Worm (Caenorhabditis elegans): ENCODE results near the gene vab-15.

Gene vab-15

ce11 chrX:9883837-9884324, 36.8 kb downstream of the vab-15 start, which contains the start of gene mrp-4:
Gene mrp-4, plus strand, starts transcription at chrX:9884274.
- no peak for TF ChIP-seq nhr-11 (tag; optimal IDR thresholded peaks at IDR 0.05)
- TF ChIP-seq R02D3.7 (tag; optimal IDR thresholded peaks at IDR 0.05), result no peak
- no peak for TF ChIP-seq ceh-16 (tag; optimal IDR thresholded peaks at IDR 0.05)
- TF ChIP-seq ztf-4 (tag; optimal IDR thresholded peaks at IDR 0.05), result no peak
- TF ChIP-seq sea-2 (GFP tag; optimal IDR thresholded peaks at IDR 0.05), result no peak
- TF ChIP-seq nhr-77 (tag; optimal IDR thresholded peaks at IDR 0.05), result no peak
- no peak for TF ChIP-seq nhr-76 (tag; optimal IDR thresholded peaks at IDR 0.05)
- TF ChIP-seq pha-4 (tag; optimal IDR thresholded peaks at IDR 0.05), result no peak
- TF ChIP-seq unc-62 (GFP tag; optimal IDR thresholded peaks at IDR 0.05), result no peak
- no peak for TF ChIP-seq zag-1 (tag; optimal IDR thresholded peaks at IDR 0.05)
- no peak for TF ChIP-seq tbx-2 (tag; optimal IDR thresholded peaks at IDR 0.05)

DNA sequence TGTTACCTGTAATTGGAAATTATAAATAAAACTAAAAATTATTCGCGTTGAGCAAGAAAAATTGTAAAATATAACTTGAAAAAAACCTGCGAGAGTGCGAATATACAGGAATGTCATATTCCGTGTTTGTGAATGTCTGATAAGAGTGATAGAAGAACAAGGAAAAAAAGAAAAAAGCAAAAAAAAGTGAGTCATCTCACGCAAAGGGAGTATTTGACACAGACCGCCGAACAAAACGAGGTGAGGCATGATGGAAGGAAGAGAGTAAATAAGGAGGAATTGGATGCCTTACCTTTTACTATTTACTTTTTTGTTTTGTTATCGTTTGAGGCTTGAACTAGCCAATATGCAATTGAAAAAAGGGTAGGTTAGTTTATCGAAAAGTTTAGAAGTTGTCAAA, 45.2 kb downstream of the vab-15 start, which contains the start of gene F21G4.1:
TSS of gene F21G4.1 (minus strand) at position 6 of the 400 bp plus-strand sequence.
- TF ChIP-seq elt-2 (tag; optimal IDR thresholded peaks at IDR 0.05), result peak; percentile 57
- peak; percentile 25 for TF ChIP-seq pqm-1 (tag; optimal IDR thresholded peaks at IDR 0.05)
- peak; percentile 21 for TF ChIP-seq fos-1 (tag; optimal IDR thresholded peaks at IDR 0.05)
- no peak for TF ChIP-seq ceh-28 (tag; optimal IDR thresholded peaks at IDR 0.05)
- peak; percentile 91 for TF ChIP-seq pha-4 (tag; optimal IDR thresholded peaks at IDR 0.05)

- TF ChIP-seq mdl-1 (tag; optimal IDR thresholded peaks at IDR 0.05) (no peak), nhr-67 (tag; optimal IDR thresholded peaks at IDR 0.05) (no peak), tbx-2 (tag; optimal IDR thresholded peaks at IDR 0.05) (no peak), fkh-2 (tag; optimal IDR thresholded peaks at IDR 0.05) (no peak), nhr-76 (tag; optimal IDR thresholded peaks at IDR 0.05) (no peak), zag-1 (tag; optimal IDR thresholded peaks at IDR 0.05) (no peak), nhr-25 (tag; optimal IDR thresholded peaks at IDR 0.05) (peak; percentile 4), aly-2 (tag; optimal IDR thresholded peaks at IDR 0.05) (no peak)
Measured at ce11 chrX:9893069-9893468, 46.0 kb downstream of the vab-15 start.

ce11 chrX:9894844-9895243, 47.8 kb downstream of the vab-15 start, which contains the start of gene F21G4.3:
Gene F21G4.3, plus strand, starts transcription at chrX:9895144.
- no peak for TF ChIP-seq ceh-16 (tag; optimal IDR thresholded peaks at IDR 0.05)
- no peak for TF ChIP-seq nhr-12 (tag; optimal IDR thresholded peaks at IDR 0.05)
- no peak for TF ChIP-seq egl-27 (tag; optimal IDR thresholded peaks at IDR 0.05)
- no peak for TF ChIP-seq fos-1 (tag; optimal IDR thresholded peaks at IDR 0.05)
- no peak for TF ChIP-seq eor-1 (tag; optimal IDR thresholded peaks at IDR 0.05)
- no peak for TF ChIP-seq snpc-4 (tag; optimal IDR thresholded peaks at IDR 0.05)
- TF ChIP-seq elt-1 (tag; optimal IDR thresholded peaks at IDR 0.05), result no peak
- no peak for TF ChIP-seq nhr-76 (tag; optimal IDR thresholded peaks at IDR 0.05)
- TF ChIP-seq zag-1 (tag; optimal IDR thresholded peaks at IDR 0.05), result no peak
- no peak for TF ChIP-seq ztf-11 (tag; optimal IDR thresholded peaks at IDR 0.05)
- no peak for TF ChIP-seq ZK546.5 (tag; optimal IDR thresholded peaks at IDR 0.05)
- no peak for TF ChIP-seq lin-39 (tag; optimal IDR thresholded peaks at IDR 0.05)
